Fruit fly (Drosophila melanogaster): Measurements from ENCODE around the gene CG17712.

The CG17712 gene

DNA sequence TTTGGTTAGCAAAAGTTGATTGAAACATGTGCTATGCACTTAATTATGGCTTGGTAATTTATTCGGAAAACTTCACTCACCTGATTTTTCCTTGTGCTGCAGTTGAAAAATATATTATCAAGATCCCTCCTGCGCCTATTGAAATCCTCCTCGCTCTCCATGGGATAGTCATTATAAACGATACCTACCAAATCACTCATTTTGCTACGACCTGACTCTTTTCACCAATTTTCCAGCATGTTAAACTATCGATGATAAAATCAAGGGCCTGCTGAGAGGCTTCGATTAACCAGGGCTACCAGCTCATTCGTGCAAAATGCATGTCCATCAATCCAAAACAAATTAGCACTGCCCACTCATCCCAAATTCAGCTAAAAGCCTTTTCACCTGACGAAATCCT lies 6.9 kb upstream of the CG17712 start, which contains the start of gene CG17650:
Gene CG17650 (minus strand): TSS at position 241 of the 400 bp plus-strand sequence.
- no peak for TF ChIP-seq fd96Ca (GFP tag; IDR thresholded peaks at IDR 0.05)
- TF ChIP-seq CG32121 (GFP tag; IDR thresholded peaks at IDR 0.05): no peak
- TF ChIP-seq Snoo (tag; optimal IDR thresholded peaks at IDR 0.05): no peak
- TF ChIP-seq CG8159 (tag; optimal IDR thresholded peaks at IDR 0.05): no peak
- no peak for TF ChIP-seq CG15710 (tag; optimal IDR thresholded peaks at IDR 0.05)
- TF ChIP-seq CG17806 (tag; optimal IDR thresholded peaks at IDR 0.05): no peak
- TF ChIP-seq gl (tag; optimal IDR thresholded peaks at IDR 0.05): no peak
- TF ChIP-seq CG12605 (GFP tag; IDR thresholded peaks at IDR 0.05): no peak
- no peak for TF ChIP-seq rn (GFP tag; IDR thresholded peaks at IDR 0.05)
- TF ChIP-seq EcR (GFP tag; optimal IDR thresholded peaks at IDR 0.05): no peak
- TF ChIP-seq CG14655 (GFP tag; optimal IDR thresholded peaks at IDR 0.05): no peak
- no peak for TF ChIP-seq CG10348 (GFP tag; IDR thresholded peaks at IDR 0.05)
- no peak for TF ChIP-seq Ets98B (GFP tag; IDR thresholded peaks at IDR 0.05)
- TF ChIP-seq CG8301 (tag; optimal IDR thresholded peaks at IDR 0.05): no peak
- no peak for TF ChIP-seq CG4496 (GFP tag; IDR thresholded peaks at IDR 0.05)
- no peak for TF ChIP-seq CG13204 (GFP tag; optimal IDR thresholded peaks at IDR 0.05)
- TF ChIP-seq CG34367 (tag; optimal IDR thresholded peaks at IDR 0.05): no peak
- TF ChIP-seq Pif1A (GFP tag; optimal IDR thresholded peaks at IDR 0.05): no peak
- TF ChIP-seq Pif1B (GFP tag; optimal IDR thresholded peaks at IDR 0.05): no peak

DNA sequence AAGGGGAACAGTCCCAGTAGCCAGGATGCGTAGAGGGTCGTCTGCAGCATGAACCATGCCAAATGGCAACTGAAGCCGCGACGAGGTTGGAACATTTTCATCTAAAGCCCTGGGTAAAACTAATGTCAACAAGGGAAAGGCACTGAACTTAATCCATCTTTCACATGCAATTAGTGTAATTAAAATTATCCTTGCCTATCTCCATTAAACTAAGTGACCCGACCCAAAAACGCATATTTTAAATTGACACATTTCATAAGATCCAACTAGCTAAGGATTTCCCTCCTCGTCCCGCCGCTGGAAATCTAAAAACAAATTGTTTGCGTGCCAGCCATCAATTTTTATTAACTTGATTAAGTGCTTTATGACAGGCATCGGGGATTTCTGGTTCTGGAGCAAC lies 4.4 kb upstream of the CG17712 start, which contains the start of gene Gr22f:
Gene Gr22f (minus strand): TSS at position 101 of the 400 bp plus-strand sequence.
- TF ChIP-seq Pif1B (GFP tag; optimal IDR thresholded peaks at IDR 0.05): no peak
- no peak for TF ChIP-seq D1 (tag; optimal IDR thresholded peaks at IDR 0.05)
- TF ChIP-seq Snoo (tag; optimal IDR thresholded peaks at IDR 0.05): no peak
- TF ChIP-seq fd96Ca (GFP tag; IDR thresholded peaks at IDR 0.05): no peak
- no peak for TF ChIP-seq Ets98B (GFP tag; IDR thresholded peaks at IDR 0.05)
- TF ChIP-seq CG8301 (tag; optimal IDR thresholded peaks at IDR 0.05): no peak
- TF ChIP-seq CG32121 (GFP tag; IDR thresholded peaks at IDR 0.05): no peak
- no peak for TF ChIP-seq CG15710 (tag; optimal IDR thresholded peaks at IDR 0.05)
- TF ChIP-seq CG8159 (tag; optimal IDR thresholded peaks at IDR 0.05): no peak
- no peak for TF ChIP-seq CG12605 (GFP tag; IDR thresholded peaks at IDR 0.05)
- no peak for TF ChIP-seq CG13204 (GFP tag; optimal IDR thresholded peaks at IDR 0.05)
- no peak for TF ChIP-seq rn (GFP tag; IDR thresholded peaks at IDR 0.05)
- TF ChIP-seq gl (tag; optimal IDR thresholded peaks at IDR 0.05): no peak
- TF ChIP-seq CG17806 (tag; optimal IDR thresholded peaks at IDR 0.05): no peak
- no peak for TF ChIP-seq CG34367 (tag; optimal IDR thresholded peaks at IDR 0.05)
- no peak for TF ChIP-seq CG9948 (tag; optimal IDR thresholded peaks at IDR 0.05)
- no peak for TF ChIP-seq Pif1A (GFP tag; optimal IDR thresholded peaks at IDR 0.05)
- TF ChIP-seq CG4496 (GFP tag; IDR thresholded peaks at IDR 0.05): no peak

DNA sequence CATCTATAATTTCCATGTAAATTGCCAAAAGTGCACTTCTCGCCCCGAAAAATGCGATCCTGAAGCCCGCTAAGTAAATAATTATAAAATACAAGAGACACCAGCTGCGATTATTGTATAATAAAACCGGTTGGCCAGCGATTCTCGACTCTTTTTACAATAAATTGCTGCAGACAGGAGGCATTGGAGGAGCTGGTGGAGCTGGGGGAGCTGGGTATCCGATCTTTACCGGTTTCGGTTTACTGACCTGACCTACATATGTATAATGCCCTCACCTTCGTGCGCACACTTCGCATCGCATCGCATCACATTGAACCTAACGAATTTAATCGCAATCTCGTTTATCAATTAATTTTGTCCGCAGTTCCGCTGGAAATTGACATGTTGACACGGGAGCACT lies 3.5 kb downstream of the CG17712 start:
- TF ChIP-seq EcR (GFP tag; optimal IDR thresholded peaks at IDR 0.05) (peak; percentile 95), Pif1A (GFP tag; optimal IDR thresholded peaks at IDR 0.05) (no peak)

DNA sequence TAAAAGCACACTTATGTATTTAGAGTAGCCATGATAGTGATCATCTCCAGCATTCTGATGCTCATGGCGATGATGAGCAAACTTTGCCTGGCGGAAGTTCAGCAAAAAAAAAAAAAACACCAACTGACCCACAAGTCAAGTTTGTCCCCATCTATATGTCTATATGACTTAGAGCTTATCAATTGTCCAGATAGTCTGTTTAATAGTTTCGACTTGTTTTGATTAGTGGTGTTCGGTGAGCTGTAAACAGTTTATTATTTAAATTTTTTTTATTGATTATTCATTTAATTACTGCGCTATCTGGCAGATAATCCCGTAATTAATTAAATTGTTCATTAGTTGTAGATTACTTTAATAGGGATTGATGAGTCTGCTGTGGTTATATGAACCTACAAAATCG lies 8.1 kb downstream of the CG17712 start:
- TF ChIP-seq CG9948 (tag; optimal IDR thresholded peaks at IDR 0.05): no peak
- TF ChIP-seq CG13204 (GFP tag; optimal IDR thresholded peaks at IDR 0.05): no peak
- TF ChIP-seq CG15710 (tag; optimal IDR thresholded peaks at IDR 0.05): no peak
- TF ChIP-seq Pif1B (GFP tag; optimal IDR thresholded peaks at IDR 0.05): no peak
- TF ChIP-seq rn (GFP tag; IDR thresholded peaks at IDR 0.05): no peak

DNA sequence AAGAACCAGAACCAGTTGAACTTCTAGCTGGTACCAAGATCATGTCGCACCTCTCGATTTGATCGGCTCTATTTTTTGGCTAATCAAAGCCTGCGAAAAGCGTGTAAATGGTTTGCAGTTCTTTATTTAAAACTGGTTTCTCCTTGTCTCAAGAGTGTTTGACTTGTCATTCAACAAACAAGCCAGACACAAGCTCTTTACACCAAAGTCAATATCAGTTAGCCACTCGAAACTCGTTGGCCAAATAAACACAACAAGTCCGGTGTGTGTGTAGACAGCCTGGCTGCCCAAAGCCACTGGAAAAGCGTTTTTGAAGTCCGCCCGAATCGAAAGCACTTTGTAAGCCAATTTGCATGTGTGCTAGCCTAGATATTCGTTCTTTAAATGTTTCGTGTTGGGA lies 11.8 kb downstream of the CG17712 start:
- TF ChIP-seq CG32121 (GFP tag; IDR thresholded peaks at IDR 0.05): no peak
- TF ChIP-seq rn (GFP tag; IDR thresholded peaks at IDR 0.05): no peak
- no peak for TF ChIP-seq CG10348 (GFP tag; IDR thresholded peaks at IDR 0.05)
- TF ChIP-seq CG8159 (tag; optimal IDR thresholded peaks at IDR 0.05): no peak
- no peak for TF ChIP-seq CG34367 (tag; optimal IDR thresholded peaks at IDR 0.05)
- no peak for TF ChIP-seq CG12605 (GFP tag; IDR thresholded peaks at IDR 0.05)

DNA sequence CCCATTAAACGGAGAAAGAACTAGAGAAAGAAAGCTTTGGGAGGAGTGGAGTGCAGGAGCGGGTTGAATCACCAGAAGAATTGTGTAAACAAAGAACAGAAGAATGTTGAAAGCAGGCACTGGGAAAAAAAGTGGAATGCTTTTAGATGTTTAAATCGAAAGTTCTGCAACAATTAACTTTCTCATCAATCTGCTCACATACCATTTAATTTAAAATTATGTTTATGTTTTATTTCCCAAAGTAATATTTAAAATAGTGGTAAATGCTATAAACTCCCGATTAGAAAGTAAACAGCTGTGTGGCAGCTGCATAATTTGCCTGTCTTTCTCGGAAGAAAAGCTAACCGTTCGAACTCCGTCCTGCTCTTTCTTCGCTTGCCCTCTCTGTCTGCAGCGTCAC lies 13.9 kb downstream of the CG17712 start:
- TF ChIP-seq CG32121 (GFP tag; IDR thresholded peaks at IDR 0.05) (no peak), Snoo (tag; optimal IDR thresholded peaks at IDR 0.05) (no peak), Pif1A (GFP tag; optimal IDR thresholded peaks at IDR 0.05) (peak; percentile 40), CG17806 (tag; optimal IDR thresholded peaks at IDR 0.05) (peak; percentile 21), CG9948 (tag; optimal IDR thresholded peaks at IDR 0.05) (no peak), CG8159 (tag; optimal IDR thresholded peaks at IDR 0.05) (no peak), Ets98B (GFP tag; IDR thresholded peaks at IDR 0.05) (no peak), CG8301 (tag; optimal IDR thresholded peaks at IDR 0.05) (peak; percentile 75), CG15710 (tag; optimal IDR thresholded peaks at IDR 0.05) (no peak), CG12605 (GFP tag; IDR thresholded peaks at IDR 0.05) (no peak), CG14655 (GFP tag; optimal IDR thresholded peaks at IDR 0.05) (peak; percentile 66), CG13204 (GFP tag; optimal IDR thresholded peaks at IDR 0.05) (no peak)

DNA sequence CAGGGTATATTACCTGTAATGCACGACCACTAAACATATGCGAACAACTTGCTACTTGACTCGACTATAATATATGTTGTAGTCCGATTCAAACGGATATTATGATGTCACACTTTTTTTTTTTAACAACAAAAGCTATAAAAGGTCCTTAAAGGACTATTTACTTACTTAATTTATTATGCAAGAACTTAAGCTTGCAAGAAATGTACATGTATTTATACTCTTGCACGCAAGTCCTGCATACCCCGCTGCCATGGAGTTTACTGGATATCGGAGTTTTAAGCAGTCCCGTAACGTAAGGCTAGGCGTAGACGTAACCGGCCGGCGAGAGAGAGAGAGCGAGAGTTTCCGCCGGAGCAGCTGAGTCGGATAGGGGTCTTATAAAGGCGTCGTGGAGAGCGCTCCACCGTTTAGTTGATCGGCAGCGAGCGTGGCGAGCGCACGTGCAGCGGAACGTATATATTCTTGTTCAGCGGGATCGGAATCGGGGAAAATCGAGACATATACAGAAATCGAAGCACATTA lies 14.8 kb downstream of the CG17712 start:
- peak; percentile 93 for TF ChIP-seq rn (GFP tag; IDR thresholded peaks at IDR 0.05)
- TF ChIP-seq fd96Ca (GFP tag; IDR thresholded peaks at IDR 0.05): peak; percentile 94
- TF ChIP-seq D1 (tag; optimal IDR thresholded peaks at IDR 0.05): peak; percentile 78
- TF ChIP-seq Pif1B (GFP tag; optimal IDR thresholded peaks at IDR 0.05): peak; percentile 93
- peak; percentile 42 for TF ChIP-seq gl (tag; optimal IDR thresholded peaks at IDR 0.05)
- TF ChIP-seq CG8159 (tag; optimal IDR thresholded peaks at IDR 0.05): peak; percentile 78
- TF ChIP-seq CG9948 (tag; optimal IDR thresholded peaks at IDR 0.05): peak; percentile 86
- no peak for TF ChIP-seq CG13204 (GFP tag; optimal IDR thresholded peaks at IDR 0.05)
- peak; percentile 94 for TF ChIP-seq Ets98B (GFP tag; IDR thresholded peaks at IDR 0.05)
- peak; percentile 97 for TF ChIP-seq CG8301 (tag; optimal IDR thresholded peaks at IDR 0.05)
- TF ChIP-seq CG32121 (GFP tag; IDR thresholded peaks at IDR 0.05): peak; percentile 96
- peak; percentile 96 for TF ChIP-seq CG14655 (GFP tag; optimal IDR thresholded peaks at IDR 0.05)
- peak; percentile 79 for TF ChIP-seq CG12605 (GFP tag; IDR thresholded peaks at IDR 0.05)
- peak; percentile 50 for TF ChIP-seq Snoo (tag; optimal IDR thresholded peaks at IDR 0.05)
- peak; percentile 81; the same call in 1 of the 2 replicates for TF ChIP-seq CG10348 (GFP tag; IDR thresholded peaks at IDR 0.05)
- peak; percentile 60 for TF ChIP-seq CG34367 (tag; optimal IDR thresholded peaks at IDR 0.05)
- TF ChIP-seq EcR (GFP tag; optimal IDR thresholded peaks at IDR 0.05): no peak
- peak; percentile 77 for TF ChIP-seq CG17806 (tag; optimal IDR thresholded peaks at IDR 0.05)
- TF ChIP-seq CG15710 (tag; optimal IDR thresholded peaks at IDR 0.05): peak; percentile 76
- peak; percentile 95 for TF ChIP-seq Pif1A (GFP tag; optimal IDR thresholded peaks at IDR 0.05)
- TF ChIP-seq CG4496 (GFP tag; IDR thresholded peaks at IDR 0.05): peak; percentile 92
